Worm (Caenorhabditis elegans) whole organism, L4 larva: Measurements from ENCODE around the gene jamp-1.

Source experiments
- F26F4.8 ChIP-seq: fragments of 200-800 bp; sonication (Bioruptor generic); conservative IDR thresholded peaks from 2 replicates; pipeline ENCODE4 v1.3.6; 2022; ENCODE audit warnings: missing genetic modification characterization, missing compliant biosample characterization
- ama-1 ChIP-seq: fragments of 150-350 bp; optimal IDR thresholded peaks from 2 replicates; lab custom pipeline; 2014; ENCODE audit warnings: inconsistent platforms, mixed read lengths
- dpl-1 ChIP-seq: fragments of 150-350 bp; optimal IDR thresholded peaks from 2 replicates; lab custom pipeline; 2014; ENCODE audit warnings: missing biosample characterization, missing genetic modification reagents, missing genetic modification characterization
- dve-1 ChIP-seq: sonication (generic microtip); optimal IDR thresholded peaks from 2 replicates; lab custom pipeline; 2017; ENCODE audit warnings: antibody characterized with exemption, mild to moderate bottlenecking, missing genetic modification characterization, missing compliant biosample characterization; ENCODE audit not compliant: insufficient read depth
- fkh-10 ChIP-seq: fragments of 150-350 bp; optimal IDR thresholded peaks from 2 replicates; lab custom pipeline; 2014; ENCODE audit warnings: missing biosample characterization, missing genetic modification reagents, missing genetic modification characterization
- hlh-30 ChIP-seq: sonication (generic microtip); optimal IDR thresholded peaks from 2 replicates; lab custom pipeline; 2017; ENCODE audit warnings: antibody characterized with exemption, mild to moderate bottlenecking, missing genetic modification characterization, missing compliant biosample characterization; ENCODE audit not compliant: insufficient read depth
- mdl-1 ChIP-seq, 2 experiments: fragments of 150-350 bp in 1 of 2; sonication (generic microtip) in 1 of 2; optimal IDR thresholded peaks; 2 replicates each; lab custom pipeline; 2014 to 2017; ENCODE audit warnings: missing biosample characterization in 2 of 2, missing genetic modification characterization in 2 of 2
- nhr-6 ChIP-seq: fragments of 150-350 bp; optimal IDR thresholded peaks from 2 replicates; lab custom pipeline; 2014; ENCODE audit warnings: missing biosample characterization, missing genetic modification characterization
- nhr-77 ChIP-seq: fragments of 150-350 bp; optimal IDR thresholded peaks from 2 replicates; lab custom pipeline; 2014; ENCODE audit warnings: missing biosample characterization, missing genetic modification characterization
- php-3 ChIP-seq: fragments of 200-800 bp; sonication (Bioruptor generic); IDR thresholded peaks from 2 replicates; pipeline ENCODE4 v1.3.6; 2022; ENCODE audit warnings: missing genetic modification reagents, missing genetic modification characterization, missing compliant biosample characterization
- skn-1 ChIP-seq: fragments of 150-350 bp; optimal IDR thresholded peaks from 2 replicates; lab custom pipeline; 2014; ENCODE audit warnings: missing biosample characterization, missing genetic modification characterization
- tag-97 ChIP-seq: fragments of 200-800 bp; sonication (Bioruptor generic); IDR thresholded peaks from 2 replicates; pipeline ENCODE4 v1.3.6; 2022; ENCODE audit warnings: missing genetic modification characterization, missing compliant biosample characterization
- zip-2 ChIP-seq: fragments of 150-350 bp; optimal IDR thresholded peaks from 2 replicates; lab custom pipeline; 2014; ENCODE audit warnings: missing biosample characterization, missing genetic modification characterization

- TF ChIP-seq dpl-1 (GFP tag; lab: Kevin White, UChicago) (no peak), zip-2 (no peak), ama-1 (lab: Kevin White, UChicago) (no peak), nhr-77 (tag; lab: Kevin White, UChicago) (no peak), mdl-1 (tag; optimal IDR thresholded peaks at IDR 0.05; lab: Kevin White, UChicago) (no peak), tag-97 (GFP tag; lab: Robert Waterston, UW) (no peak), php-3 (GFP tag; lab: Robert Waterston, UW) (no peak), dve-1 (no peak), skn-1 (tag; lab: Kevin White, UChicago) (no peak), nhr-6 (no peak), fkh-10 (GFP tag; lab: Kevin White, UChicago) (no peak), hlh-30 (tag; lab: Kevin White, UChicago) (no peak), F26F4.8 (GFP tag; lab: Robert Waterston, UW) (no peak)
Measured at ce11 chrV:6047818-6048217, 3.2 kb downstream of the jamp-1 start, which contains the start of gene pgap-3.
